Fruit fly (Drosophila melanogaster): ENCODE measurements around the gene klar.
A peak's percentile ranks its signal among the peaks of the same experiment; 100 is the strongest.

DNA sequence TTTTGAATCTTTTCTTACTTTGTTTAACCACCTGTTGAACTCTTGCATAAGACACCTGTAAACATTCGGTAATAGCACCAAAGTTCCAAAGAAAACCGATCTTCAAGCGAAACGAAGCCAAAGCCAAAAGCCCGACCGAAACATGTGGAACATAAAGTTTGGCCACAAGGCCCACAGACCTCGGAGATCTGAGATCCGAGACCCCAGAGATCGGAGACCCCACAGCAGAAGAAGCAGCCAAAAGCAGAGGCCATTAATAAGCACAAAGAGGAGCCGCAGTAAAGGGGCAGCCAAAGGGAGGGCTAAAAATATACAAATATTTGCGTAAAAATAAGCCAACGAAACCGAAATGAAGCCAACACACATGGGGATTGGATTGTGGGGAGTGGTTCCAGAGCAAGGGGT is 29.6 kb downstream of the klar start:
- TF ChIP-seq EcR (GFP tag; optimal IDR thresholded peaks at IDR 0.05), result peak; percentile 60
- TF ChIP-seq CG14655 (GFP tag; optimal IDR thresholded peaks at IDR 0.05), result no peak
- no peak for TF ChIP-seq CG9948 (tag; optimal IDR thresholded peaks at IDR 0.05)
- no peak for TF ChIP-seq Pif1A (GFP tag; optimal IDR thresholded peaks at IDR 0.05)
- TF ChIP-seq CG10348 (GFP tag; IDR thresholded peaks at IDR 0.05), result no peak
- no peak for TF ChIP-seq Pif1B (GFP tag; optimal IDR thresholded peaks at IDR 0.05)
- no peak for TF ChIP-seq CG8301 (tag; optimal IDR thresholded peaks at IDR 0.05)
- no peak for TF ChIP-seq D1 (tag; optimal IDR thresholded peaks at IDR 0.05)
- TF ChIP-seq CG34367 (tag; optimal IDR thresholded peaks at IDR 0.05), result no peak
- no peak for TF ChIP-seq rn (GFP tag; IDR thresholded peaks at IDR 0.05)

Measured in whole organism, pupa.